Fruit fly (Drosophila melanogaster): Measurements from ENCODE around the gene CG32024.

Gene CG32024

dm6 chr3L:8841757-8842156, 34.4 kb downstream of the CG32024 start (continued):
- TF ChIP-seq Ets97D (GFP tag; optimal IDR thresholded peaks at IDR 0.05) = peak; percentile 8
- peak; percentile 48 for TF ChIP-seq sqz (GFP tag; optimal IDR thresholded peaks at IDR 0.05)
- TF ChIP-seq D19B (GFP tag; optimal IDR thresholded peaks at IDR 0.05) = peak; percentile 94
- peak; percentile 51 for TF ChIP-seq CG15696 (tag; optimal IDR thresholded peaks at IDR 0.05)
- TF ChIP-seq YL-1 (GFP tag; optimal IDR thresholded peaks at IDR 0.05) = no peak
- TF ChIP-seq gro (GFP tag; optimal IDR thresholded peaks at IDR 0.05) = peak; percentile 8
- TF ChIP-seq CG4424 (GFP tag; optimal IDR thresholded peaks at IDR 0.05) = peak; percentile 80
- TF ChIP-seq lmd (GFP tag; IDR thresholded peaks at IDR 0.05) = peak; percentile 84
- TF ChIP-seq Abd-B (GFP tag; optimal IDR thresholded peaks at IDR 0.05) = peak; percentile 70
- peak; percentile 76 for TF ChIP-seq CG6689 (GFP tag; IDR thresholded peaks at IDR 0.05)
- TF ChIP-seq slou (GFP tag; optimal IDR thresholded peaks at IDR 0.05) = peak; percentile 23
- TF ChIP-seq CG12942 (GFP tag; optimal IDR thresholded peaks at IDR 0.05) = peak; percentile 14
- no peak for TF ChIP-seq CG33213 (GFP tag; optimal IDR thresholded peaks at IDR 0.05)
- TF ChIP-seq lab (GFP tag; optimal IDR thresholded peaks at IDR 0.05) = peak; percentile 88
- peak; percentile 20 for TF ChIP-seq Sry-δ (GFP tag; optimal IDR thresholded peaks at IDR 0.05)
- TF ChIP-seq Meics (GFP tag; optimal IDR thresholded peaks at IDR 0.05) = peak; percentile 70
- TF ChIP-seq Six4 (GFP tag; optimal IDR thresholded peaks at IDR 0.05) = peak; percentile 48
- TF ChIP-seq row (GFP tag; IDR thresholded peaks at IDR 0.05) = peak; percentile 88
- peak; percentile 27 for TF ChIP-seq CG10274 (GFP tag; optimal IDR thresholded peaks at IDR 0.05)
- TF ChIP-seq ttk (GFP tag; IDR thresholded peaks at IDR 0.05) = peak; percentile 79
- TF ChIP-seq CG13894 (tag; optimal IDR thresholded peaks at IDR 0.05) = peak; percentile 73
- TF ChIP-seq z (GFP tag; IDR thresholded peaks at IDR 0.05) = 0 out of 3 replicates have a peak, but pooled peaks have one; percentile 59
- no peak for TF ChIP-seq pan (optimal IDR thresholded peaks at IDR 0.05)
- peak in 1 of 2 experiments; percentile 87 for TF ChIP-seq pan (GFP tag; optimal IDR thresholded peaks at IDR 0.05 in 1 of 2, IDR thresholded peaks at IDR 0.05 in 1 of 2)
- no peak for TF ChIP-seq cg (GFP tag; optimal IDR thresholded peaks at IDR 0.05)
- TF ChIP-seq Dp (GFP tag; optimal IDR thresholded peaks at IDR 0.05) = no peak
- peak; percentile 43 for TF ChIP-seq CG6854 (GFP tag; optimal IDR thresholded peaks at IDR 0.05)
- peak; percentile 78 for TF ChIP-seq Awh (GFP tag; IDR thresholded peaks at IDR 0.05)
- TF ChIP-seq Ravus (GFP tag; IDR thresholded peaks at IDR 0.05) = 0 out of 2 replicates have a peak, but pooled peaks have one; percentile 18
- TF ChIP-seq zf30C (GFP tag; optimal IDR thresholded peaks at IDR 0.05) = no peak
- TF ChIP-seq sisA (GFP tag; IDR thresholded peaks at IDR 0.05) = peak; percentile 75
- peak; percentile 57; the same call in 1 of the 2 replicates for TF ChIP-seq onecut (GFP tag; IDR thresholded peaks at IDR 0.05)
- TF ChIP-seq sc (optimal IDR thresholded peaks at IDR 0.05) = no peak
- TF ChIP-seq sc (GFP tag; optimal IDR thresholded peaks at IDR 0.05) = peak; percentile 46
- peak; percentile 80 for TF ChIP-seq CG17328 (GFP tag; IDR thresholded peaks at IDR 0.05)
- TF ChIP-seq Hsf (GFP tag; optimal IDR thresholded peaks at IDR 0.05) = peak; percentile 72
- TF ChIP-seq zen (tag; optimal IDR thresholded peaks at IDR 0.05) = peak; percentile 65
- TF ChIP-seq Sry-β (GFP tag; optimal IDR thresholded peaks at IDR 0.05) = no peak
- TF ChIP-seq CG11398 (GFP tag; optimal IDR thresholded peaks at IDR 0.05) = peak; percentile 55
- TF ChIP-seq CG12769 (tag; optimal IDR thresholded peaks at IDR 0.05) = peak; percentile 88
- TF ChIP-seq CG12071 (GFP tag; optimal IDR thresholded peaks at IDR 0.05) = peak; percentile 71
- TF ChIP-seq Dfd (GFP tag; optimal IDR thresholded peaks at IDR 0.05) = no peak
- TF ChIP-seq CG4854 (GFP tag; optimal IDR thresholded peaks at IDR 0.05) = peak; percentile 36
- no peak for TF ChIP-seq HLHmδ (GFP tag; optimal IDR thresholded peaks at IDR 0.05)
- TF ChIP-seq CG3281 (GFP tag; optimal IDR thresholded peaks at IDR 0.05) = peak; percentile 75
- TF ChIP-seq al (GFP tag; IDR thresholded peaks at IDR 0.05) = 0 out of 2 replicates have a peak, but pooled peaks have one; percentile 37
- peak; percentile 12 for TF ChIP-seq odd (GFP tag; optimal IDR thresholded peaks at IDR 0.05)
- no peak for TF ChIP-seq danr (GFP tag; IDR thresholded peaks at IDR 0.05)
- TF ChIP-seq CG10267 (tag; optimal IDR thresholded peaks at IDR 0.05) = peak; percentile 68
- TF ChIP-seq CG16779 (GFP tag; IDR thresholded peaks at IDR 0.05) = no peak
- TF ChIP-seq CG15601 (tag; optimal IDR thresholded peaks at IDR 0.05) = peak; percentile 71
- peak; percentile 51; the same call in 1 of the 2 replicates for TF ChIP-seq E2f2 (GFP tag; IDR thresholded peaks at IDR 0.05)

Measured in whole organism, embryonic.